Worm (Caenorhabditis elegans) whole organism, L2 larva: Measurements from ENCODE around the gene tat-4.

Experiments used
- lin-11 ChIP-seq: fragments of 150-350 bp; sonication (generic microtip); optimal IDR thresholded peaks from 2 replicates; lab custom pipeline; 2014; ENCODE audit warnings: missing biosample characterization, missing genetic modification characterization, inconsistent platforms, mixed read lengths
- lin-13 ChIP-seq: fragments of 150-350 bp; optimal IDR thresholded peaks from 2 replicates; lab custom pipeline; 2014; ENCODE audit warnings: missing biosample characterization, missing genetic modification reagents, missing genetic modification characterization
- nhr-11 ChIP-seq: fragments of 150-350 bp; optimal IDR thresholded peaks from 2 replicates; lab custom pipeline; 2014; ENCODE audit warnings: missing biosample characterization, missing genetic modification characterization
- nhr-6 ChIP-seq: fragments of 150-350 bp; optimal IDR thresholded peaks from 2 replicates; lab custom pipeline; 2014; ENCODE audit warnings: missing biosample characterization, missing genetic modification characterization
- snpc-4 ChIP-seq: fragments of 150-350 bp; optimal IDR thresholded peaks from 2 replicates; lab custom pipeline; 2014; ENCODE audit warnings: missing biosample characterization, missing genetic modification characterization

DNA sequence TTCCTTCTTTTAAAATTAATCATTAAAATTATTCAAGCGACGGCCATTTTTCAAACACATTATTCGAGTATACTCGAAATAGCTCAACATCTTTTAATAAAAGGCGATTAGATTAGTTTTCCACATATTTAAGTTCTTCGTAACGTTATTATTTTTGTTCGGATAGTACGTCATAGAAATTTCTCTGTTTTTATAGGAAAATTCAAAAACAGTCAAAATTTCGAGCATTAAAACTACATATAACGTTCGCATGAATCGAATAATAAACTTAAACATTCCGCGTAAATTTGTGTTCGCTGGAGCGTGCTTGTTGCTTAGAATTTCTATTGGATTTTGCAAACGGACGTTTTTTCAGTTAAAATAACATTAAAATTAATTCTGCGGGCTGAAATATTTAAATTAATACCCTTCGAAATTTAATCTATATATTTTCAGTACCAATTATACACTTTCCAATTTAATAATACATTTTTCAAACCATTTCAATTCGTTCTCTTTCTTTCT lies 1.2 kb upstream of the tat-4 start, which contains the start of gene blos-4:
- no peak for TF ChIP-seq lin-11 (tag; lab: Kevin White, UChicago)
- no peak for TF ChIP-seq lin-13 (GFP tag; lab: Kevin White, UChicago)
- TF ChIP-seq snpc-4 (tag; lab: Kevin White, UChicago), result no peak
- no peak for TF ChIP-seq nhr-11 (tag; lab: Kevin White, UChicago)
- TF ChIP-seq nhr-6 (tag; lab: Kevin White, UChicago), result no peak
